Worm (Caenorhabditis elegans): Measurements from ENCODE around the gene T17A3.12.
A peak's percentile ranks its signal among the peaks of the same experiment; 100 is the strongest.

The T17A3.12 gene

DNA sequence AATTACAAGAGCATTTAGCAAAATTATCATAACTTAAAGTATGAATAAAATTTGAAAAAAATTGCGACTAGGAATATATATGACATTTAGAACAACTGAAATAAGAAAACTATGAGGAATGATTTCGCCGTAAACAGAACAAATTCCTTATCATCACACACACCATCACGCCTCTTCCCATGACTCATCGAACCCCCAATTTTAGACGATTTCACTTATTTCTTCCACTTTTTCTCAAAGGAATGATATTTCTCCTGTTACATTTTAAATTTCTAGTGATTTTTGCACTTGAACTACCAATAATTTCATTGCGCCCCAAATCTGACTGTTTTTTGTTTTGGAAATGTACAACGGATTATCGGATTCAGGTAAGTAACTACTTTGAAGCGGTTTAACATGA lies 11.7 kb upstream of the T17A3.12 start, which contains the start of the genes zig-13 and ver-1:
zig-13 (minus strand) TSS at position 101 of the 400 bp plus-strand sequence.
ver-1 (plus strand) TSS at position 180 of the 400 bp plus-strand sequence.
- TF ChIP-seq aly-2 (tag; optimal IDR thresholded peaks at IDR 0.05): no peak

DNA sequence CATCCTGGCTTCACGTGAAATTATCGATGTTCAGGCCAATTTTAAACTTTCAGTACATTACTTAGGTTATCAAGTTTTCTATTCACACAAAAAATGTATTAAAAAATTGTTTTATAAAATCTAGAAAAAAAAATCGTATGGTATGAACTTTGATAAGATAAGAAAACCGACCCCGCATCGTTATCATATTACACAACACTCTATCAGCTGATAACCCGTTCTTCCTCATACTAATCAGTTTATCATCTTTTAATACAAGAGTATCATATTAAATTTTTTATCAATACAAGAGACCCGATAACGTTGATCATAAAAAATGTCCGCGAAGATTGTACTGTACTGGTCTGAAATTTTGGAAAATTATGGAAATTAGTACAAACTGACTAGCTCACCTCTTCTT lies 9.2 kb upstream of the T17A3.12 start:
- no peak for TF ChIP-seq blmp-1 (tag; optimal IDR thresholded peaks at IDR 0.05; ENCODE audit: insufficient read depth)
- TF ChIP-seq skn-1 (tag; optimal IDR thresholded peaks at IDR 0.05): peak; percentile 34
- no peak for TF ChIP-seq F13H6.1 (tag; optimal IDR thresholded peaks at IDR 0.05)
- peak; percentile 17 for TF ChIP-seq sma-3 (GFP tag; optimal IDR thresholded peaks at IDR 0.05)
- peak; percentile 100 for TF ChIP-seq fos-1 (tag; optimal IDR thresholded peaks at IDR 0.05)
- TF ChIP-seq alr-1 (tag; optimal IDR thresholded peaks at IDR 0.05): no peak
- peak; percentile 72 for TF ChIP-seq sma-9 (GFP tag; optimal IDR thresholded peaks at IDR 0.05)
- no peak for TF ChIP-seq sma-9 (tag; optimal IDR thresholded peaks at IDR 0.05)
- peak; percentile 55 for TF ChIP-seq egl-27 (tag; optimal IDR thresholded peaks at IDR 0.05)
- no peak for TF ChIP-seq ama-1 (optimal IDR thresholded peaks at IDR 0.05)
- TF ChIP-seq nhr-6 (tag; optimal IDR thresholded peaks at IDR 0.05): no peak
- no peak for TF ChIP-seq dmd-4 (tag; optimal IDR thresholded peaks at IDR 0.05)
- TF ChIP-seq mdl-1 (tag; optimal IDR thresholded peaks at IDR 0.05): no peak
- no peak for TF ChIP-seq nhr-10 (tag; optimal IDR thresholded peaks at IDR 0.05)
- TF ChIP-seq ztf-11 (tag; optimal IDR thresholded peaks at IDR 0.05): no peak
- TF ChIP-seq nhr-11 (tag; optimal IDR thresholded peaks at IDR 0.05): no peak
- no peak for TF ChIP-seq ztf-4 (tag; optimal IDR thresholded peaks at IDR 0.05)
- TF ChIP-seq lsy-2 (tag; optimal IDR thresholded peaks at IDR 0.05): no peak
- no peak for TF ChIP-seq ceh-82 (tag; optimal IDR thresholded peaks at IDR 0.05)
- TF ChIP-seq aly-2 (tag; optimal IDR thresholded peaks at IDR 0.05): no peak
- no peak for TF ChIP-seq nhr-237 (tag; optimal IDR thresholded peaks at IDR 0.05)
- TF ChIP-seq Y55F3AM.14 (GFP tag; optimal IDR thresholded peaks at IDR 0.05): no peak
- TF ChIP-seq gmeb-1 (tag; optimal IDR thresholded peaks at IDR 0.05): peak; percentile 61
- TF ChIP-seq ZK546.5 (tag; optimal IDR thresholded peaks at IDR 0.05): no peak
- no peak for TF ChIP-seq ztf-1 (GFP tag; conservative IDR thresholded peaks at IDR 0.05)
- peak; percentile 71 for TF ChIP-seq crh-2 (tag; optimal IDR thresholded peaks at IDR 0.05)
- no peak for TF ChIP-seq unc-55 (GFP tag; optimal IDR thresholded peaks at IDR 0.05)
- no peak for TF ChIP-seq unc-39 (tag; optimal IDR thresholded peaks at IDR 0.05)
- no peak for TF ChIP-seq nhr-25 (tag; optimal IDR thresholded peaks at IDR 0.05)
- no peak for TF ChIP-seq elt-1 (tag; optimal IDR thresholded peaks at IDR 0.05)
- TF ChIP-seq elt-3 (tag; optimal IDR thresholded peaks at IDR 0.05): no peak
- no peak for TF ChIP-seq lin-11 (tag; optimal IDR thresholded peaks at IDR 0.05)
- TF ChIP-seq nhr-23 (tag; optimal IDR thresholded peaks at IDR 0.05): no peak
- no peak for TF ChIP-seq ceh-16 (tag; optimal IDR thresholded peaks at IDR 0.05)
- TF ChIP-seq unc-62 (GFP tag; optimal IDR thresholded peaks at IDR 0.05): no peak
- no peak for TF ChIP-seq R02D3.7 (tag; optimal IDR thresholded peaks at IDR 0.05)
- TF ChIP-seq nhr-77 (tag; optimal IDR thresholded peaks at IDR 0.05): no peak

ce11 chrIII:151084-151483 lies 6.1 kb upstream of the T17A3.12 start:
- TF ChIP-seq nhr-25 (tag; optimal IDR thresholded peaks at IDR 0.05) (no peak), mbf-1 (tag; optimal IDR thresholded peaks at IDR 0.05) (no peak), elt-3 (tag; optimal IDR thresholded peaks at IDR 0.05) (no peak), ceh-82 (tag; optimal IDR thresholded peaks at IDR 0.05) (no peak), sma-9 (GFP tag; optimal IDR thresholded peaks at IDR 0.05) (no peak), sma-9 (tag; optimal IDR thresholded peaks at IDR 0.05) (no peak), unc-62 (GFP tag; optimal IDR thresholded peaks at IDR 0.05) (no peak), F13H6.1 (tag; optimal IDR thresholded peaks at IDR 0.05) (no peak), nhr-129 (tag; optimal IDR thresholded peaks at IDR 0.05) (no peak), ztf-11 (tag; optimal IDR thresholded peaks at IDR 0.05) (no peak), Y55F3AM.14 (GFP tag; optimal IDR thresholded peaks at IDR 0.05) (no peak), fos-1 (tag; optimal IDR thresholded peaks at IDR 0.05) (no peak)

DNA sequence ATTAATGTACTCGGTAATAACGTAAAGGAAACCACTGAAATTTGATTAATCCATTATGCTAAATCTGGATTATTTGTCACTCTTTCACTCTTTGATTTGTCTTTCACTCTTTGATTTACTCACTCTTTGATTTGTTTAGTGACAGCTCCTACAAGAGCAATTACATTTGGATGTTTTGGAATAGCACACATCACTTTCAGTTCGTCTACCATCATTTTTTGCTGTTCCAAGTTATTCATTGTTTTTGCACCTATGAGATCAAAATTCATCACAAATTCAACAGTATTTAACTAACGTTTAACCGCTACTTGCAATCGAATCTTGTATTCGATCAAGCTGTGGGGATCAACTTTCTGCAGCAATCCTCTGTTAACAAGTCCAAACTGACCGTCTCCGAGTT lies 4.2 kb upstream of the T17A3.12 start:
- no peak for TF ChIP-seq ceh-16 (tag; optimal IDR thresholded peaks at IDR 0.05)
- no peak for TF ChIP-seq nhr-11 (tag; optimal IDR thresholded peaks at IDR 0.05)
- TF ChIP-seq alr-1 (tag; optimal IDR thresholded peaks at IDR 0.05): no peak
- TF ChIP-seq R02D3.7 (tag; optimal IDR thresholded peaks at IDR 0.05): no peak
- no peak for TF ChIP-seq lin-13 (GFP tag; optimal IDR thresholded peaks at IDR 0.05)
- no peak for TF ChIP-seq unc-62 (GFP tag; optimal IDR thresholded peaks at IDR 0.05)
